Worm (Caenorhabditis elegans) whole organism, L4 larva: Measurements from ENCODE around the gene F01D5.8.

Source experiments
- F10B5.3 ChIP-seq: sonication (generic microtip); optimal IDR thresholded peaks from 2 replicates; lab custom pipeline; 2016; ENCODE audit warnings: mild to moderate bottlenecking, missing genetic modification characterization, missing compliant biosample characterization
- F37D6.2 ChIP-seq: sonication (generic microtip); optimal IDR thresholded peaks from 2 replicates; lab custom pipeline; 2016; ENCODE audit warnings: mild to moderate bottlenecking, missing genetic modification characterization, missing compliant biosample characterization
- F44E2.7 ChIP-seq: fragments of 200-800 bp; sonication (Bioruptor generic); IDR thresholded peaks from 2 replicates; pipeline ENCODE4 v2.1.2; 2022; ENCODE audit warnings: missing genetic modification characterization, missing compliant biosample characterization
- Y48G9A.11 ChIP-seq: fragments of 200-800 bp; sonication (Bioruptor generic); IDR thresholded peaks from 2 replicates; pipeline ENCODE4 v1.3.6; 2022; ENCODE audit warnings: missing genetic modification reagents, missing genetic modification characterization, missing compliant biosample characterization
- Y5F2A.4 ChIP-seq: fragments of 200-800 bp; sonication (Bioruptor generic); optimal IDR thresholded peaks from 2 replicates; lab custom pipeline; 2018; ENCODE audit warnings: mild to moderate bottlenecking, missing genetic modification characterization, missing compliant biosample characterization
- arid-1 ChIP-seq: fragments of 200-800 bp; sonication (Bioruptor generic); conservative IDR thresholded peaks from 2 replicates; pipeline ENCODE4 v1.3.6; 2022; ENCODE audit warnings: missing genetic modification reagents, missing genetic modification characterization, missing compliant biosample characterization
- attf-4 ChIP-seq: sonication (generic microtip); optimal IDR thresholded peaks from 3 replicates; lab custom pipeline; 2017; ENCODE audit warnings: missing biosample characterization, missing genetic modification characterization
- ceh-20 ChIP-seq: fragments of 200-800 bp; sonication (Bioruptor generic); IDR thresholded peaks from 2 replicates; pipeline ENCODE4 v1.3.6; 2022; ENCODE audit warnings: missing genetic modification reagents, missing genetic modification characterization, missing compliant biosample characterization
- ceh-82 ChIP-seq: sonication (generic microtip); optimal IDR thresholded peaks from 2 replicates; lab custom pipeline; 2017; ENCODE audit warnings: missing biosample characterization, missing genetic modification characterization
- ces-1 ChIP-seq: fragments of 150-350 bp; sonication (generic microtip); optimal IDR thresholded peaks from 4 replicates; lab custom pipeline; 2014; ENCODE audit warnings: missing biosample characterization, missing genetic modification reagents, missing genetic modification characterization
- dmd-9 ChIP-seq: fragments of 200-800 bp; sonication (Bioruptor generic); IDR thresholded peaks from 2 replicates; pipeline ENCODE4 v1.3.6; 2022; ENCODE audit warnings: missing genetic modification reagents, missing genetic modification characterization, missing compliant biosample characterization
- dpl-1 ChIP-seq: fragments of 150-350 bp; optimal IDR thresholded peaks from 2 replicates; lab custom pipeline; 2014; ENCODE audit warnings: missing biosample characterization, missing genetic modification reagents, missing genetic modification characterization
- dve-1 ChIP-seq: sonication (generic microtip); optimal IDR thresholded peaks from 2 replicates; lab custom pipeline; 2017; ENCODE audit warnings: antibody characterized with exemption, mild to moderate bottlenecking, missing genetic modification characterization, missing compliant biosample characterization; ENCODE audit not compliant: insufficient read depth
- fkh-10 ChIP-seq: fragments of 150-350 bp; optimal IDR thresholded peaks from 2 replicates; lab custom pipeline; 2014; ENCODE audit warnings: missing biosample characterization, missing genetic modification reagents, missing genetic modification characterization
- gei-8 ChIP-seq: fragments of 200-800 bp; sonication (Bioruptor generic); optimal IDR thresholded peaks from 2 replicates; lab custom pipeline; 2018; ENCODE audit warnings: mild to moderate bottlenecking, missing genetic modification characterization, missing compliant biosample characterization
- hlh-11 ChIP-seq: fragments of 200-800 bp; sonication (Bioruptor generic); optimal IDR thresholded peaks from 2 replicates; lab custom pipeline; 2018; ENCODE audit warnings: mild to moderate bottlenecking, missing genetic modification characterization, missing compliant biosample characterization
- hmg-1.1 ChIP-seq: fragments of 200-800 bp; sonication (Bioruptor generic); IDR thresholded peaks from 2 replicates; pipeline ENCODE4 v1.3.6; 2022; ENCODE audit warnings: missing genetic modification reagents, missing genetic modification characterization, missing compliant biosample characterization
- lin-13 ChIP-seq: fragments of 150-350 bp; optimal IDR thresholded peaks from 2 replicates; lab custom pipeline; 2014; ENCODE audit warnings: missing biosample characterization, missing genetic modification reagents, missing genetic modification characterization
- lin-29 ChIP-seq: fragments of 200-800 bp; sonication (Bioruptor generic); IDR thresholded peaks from 2 replicates; pipeline ENCODE4 v1.3.6; 2022; ENCODE audit warnings: missing genetic modification reagents, missing genetic modification characterization, missing compliant biosample characterization
- lir-3 ChIP-seq: sonication (generic microtip); optimal IDR thresholded peaks from 2 replicates; lab custom pipeline; 2016; ENCODE audit warnings: mild to moderate bottlenecking, missing genetic modification characterization, missing compliant biosample characterization
- mdt-29 ChIP-seq: fragments of 200-800 bp; sonication (Bioruptor generic); IDR thresholded peaks from 2 replicates; pipeline ENCODE4 v1.3.6; 2022; ENCODE audit warnings: missing genetic modification reagents, missing genetic modification characterization, missing compliant biosample characterization
- mxl-2 ChIP-seq: fragments of 200-800 bp; sonication (Bioruptor generic); conservative IDR thresholded peaks from 2 replicates; pipeline ENCODE4 v1.3.6; 2022; ENCODE audit warnings: missing genetic modification reagents, missing genetic modification characterization, missing compliant biosample characterization
- nhr-10 ChIP-seq: fragments of 150-350 bp; optimal IDR thresholded peaks from 2 replicates; lab custom pipeline; 2014; ENCODE audit warnings: missing biosample characterization, missing genetic modification characterization
- nhr-111 ChIP-seq: fragments of 200-800 bp; sonication (Bioruptor generic); optimal IDR thresholded peaks from 2 replicates; lab custom pipeline; 2018; ENCODE audit warnings: mild to moderate bottlenecking, missing genetic modification characterization, missing compliant biosample characterization
- nhr-25 ChIP-seq: sonication (generic microtip); optimal IDR thresholded peaks from 2 replicates; lab custom pipeline; 2017; ENCODE audit warnings: missing genetic modification characterization, mild to moderate bottlenecking, missing compliant biosample characterization, antibody characterized with exemption, moderate library complexity, borderline replicate concordance; ENCODE audit not compliant: insufficient read depth
- nhr-28 ChIP-seq: fragments of 150-350 bp; optimal IDR thresholded peaks from 2 replicates; lab custom pipeline; 2014; ENCODE audit warnings: missing biosample characterization, missing genetic modification characterization
- nhr-77 ChIP-seq: fragments of 150-350 bp; optimal IDR thresholded peaks from 2 replicates; lab custom pipeline; 2014; ENCODE audit warnings: missing biosample characterization, missing genetic modification characterization
- pqm-1 ChIP-seq: sonication (generic microtip); optimal IDR thresholded peaks from 2 replicates; lab custom pipeline; 2017; ENCODE audit warnings: missing biosample characterization, missing genetic modification characterization
- rbr-2 ChIP-seq: sonication (generic microtip); optimal IDR thresholded peaks from 2 replicates; lab custom pipeline; 2016; ENCODE audit warnings: missing genotype, missing genetic modification characterization, missing compliant biosample characterization
- sdz-12 ChIP-seq: fragments of 200-800 bp; sonication (Bioruptor generic); optimal IDR thresholded peaks from 2 replicates; lab custom pipeline; 2018; ENCODE audit warnings: mild to moderate bottlenecking, missing genetic modification characterization, missing compliant biosample characterization
- set-16 ChIP-seq: fragments of 200-800 bp; sonication (Bioruptor generic); IDR thresholded peaks from 2 replicates; pipeline ENCODE4 v1.3.6; 2022; ENCODE audit warnings: missing genetic modification reagents, missing genetic modification characterization, missing compliant biosample characterization
- spr-3 ChIP-seq: fragments of 200-800 bp; sonication (Bioruptor generic); optimal IDR thresholded peaks from 2 replicates; lab custom pipeline; 2018; ENCODE audit warnings: mild to moderate bottlenecking, missing genetic modification characterization, missing compliant biosample characterization
- tra-1 ChIP-seq: fragments of 200-800 bp; sonication (Bioruptor generic); IDR thresholded peaks from 2 replicates; pipeline ENCODE4 v1.3.6; 2022; ENCODE audit warnings: missing genetic modification reagents, missing genetic modification characterization, missing compliant biosample characterization
- unc-62 ChIP-seq, 3 experiments: fragments of 150-350 bp in 1 of 3; sonication (generic microtip); optimal IDR thresholded peaks in 2 of 3; peaks in 1 of 3; 1 replicate in 1 of 3; 2 replicates in 2 of 3; lab custom pipeline; 2014 to 2017; ENCODE audit warnings: missing biosample characterization in 3 of 3, missing genetic modification characterization in 3 of 3, missing genetic modification reagents in 3 of 3, missing genotype in 1 of 3
- zfp-2 ChIP-seq: sonication (generic microtip); optimal IDR thresholded peaks from 2 replicates; lab custom pipeline; 2016; ENCODE audit warnings: mild to moderate bottlenecking, missing genetic modification characterization, missing compliant biosample characterization
- zip-11 ChIP-seq: fragments of 200-800 bp; sonication (Bioruptor generic); IDR thresholded peaks from 2 replicates; pipeline ENCODE4 v1.3.6; 2022; ENCODE audit warnings: missing genetic modification characterization, missing compliant biosample characterization

F01D5.8 gene

DNA sequence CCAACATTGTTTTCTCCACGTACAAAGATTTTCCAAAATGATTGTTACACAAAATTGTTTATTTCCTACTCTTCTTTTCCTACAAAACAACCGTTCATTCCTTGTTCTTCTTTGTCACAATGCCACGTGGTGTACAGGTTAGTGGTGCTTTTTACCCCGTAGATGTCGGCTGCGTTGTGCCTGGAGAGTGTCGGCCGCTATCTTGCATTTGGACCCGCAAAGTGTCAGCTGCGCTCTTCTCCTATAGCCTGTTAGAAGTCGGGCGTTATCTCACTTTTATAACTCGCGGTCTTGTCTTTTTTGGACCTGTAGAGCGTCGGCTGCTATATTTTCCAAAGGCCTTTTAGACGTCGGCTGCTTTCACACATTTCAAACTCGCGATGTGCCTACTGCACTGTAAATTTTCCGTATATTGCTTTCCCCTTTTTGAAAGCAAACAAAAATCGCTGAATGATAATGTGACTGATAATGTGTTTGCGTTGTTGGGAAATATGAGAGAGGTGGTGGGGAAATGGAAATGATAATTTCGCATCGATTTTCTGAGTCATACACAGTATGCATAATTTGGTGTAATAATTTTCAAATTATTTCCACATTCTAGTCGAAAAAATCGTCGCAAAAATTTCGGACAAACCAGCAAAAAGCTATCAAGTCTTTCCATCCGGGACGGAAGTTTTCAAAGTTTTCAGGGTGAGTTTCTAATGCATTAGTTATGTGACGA is at the start of gene F01D5.8 (continued):
- TF ChIP-seq unc-62 (GFP tag; optimal IDR thresholded peaks at IDR 0.05 in 1 of 2; lab: Kevin White, UChicago) (peak in 1 of 2 experiments; percentile 58), unc-62 (tag; optimal IDR thresholded peaks at IDR 0.05; lab: Kevin White, UChicago) (no peak), nhr-28 (tag; lab: Kevin White, UChicago) (peak; percentile 41), hlh-11 (peak; percentile 7), F37D6.2 (no peak), ces-1 (GFP tag; lab: Kevin White, UChicago) (no peak), dve-1 (tag; lab: Kevin White, UChicago) (peak; percentile 4)

ce11 chrII:13961567-13961966 is 48.9 kb upstream of the F01D5.8 start:
- peak; percentile 54; the same call in 1 of the 2 replicates for TF ChIP-seq set-16 (GFP tag; lab: Robert Waterston, UW)
- no peak for TF ChIP-seq ceh-20 (GFP tag; lab: Robert Waterston, UW)
- TF ChIP-seq, all 104 proteins: peak for 1

ce11 chrII:13962319-13962718 is 48.2 kb upstream of the F01D5.8 start, which contains the start of gene rpi-1:
rpi-1 (minus strand) TSS chrII:13962419.
- TF ChIP-seq dmd-9 (GFP tag; lab: Robert Waterston, UW) = no peak
- no peak for TF ChIP-seq lin-13 (GFP tag; lab: Kevin White, UChicago)
- TF ChIP-seq F10B5.3 (tag; lab: Kevin White, UChicago) = no peak
- no peak for TF ChIP-seq Y48G9A.11 (GFP tag; lab: Robert Waterston, UW)
- TF ChIP-seq attf-4 = no peak
- TF ChIP-seq lin-29 = no peak
- no peak for TF ChIP-seq rbr-2 (tag; lab: Kevin White, UChicago)
- no peak for TF ChIP-seq nhr-25 (tag; lab: Kevin White, UChicago)
- no peak for TF ChIP-seq hmg-1.1 (GFP tag; lab: Robert Waterston, UW)
- TF ChIP-seq, all 104 proteins: peak for 0

ce11 chrII:13964325-13964724 is 46.2 kb upstream of the F01D5.8 start:
- TF ChIP-seq F44E2.7 (GFP tag; lab: Robert Waterston, UW) = no peak
- TF ChIP-seq lir-3 (tag; lab: Kevin White, UChicago) = no peak
- no peak for TF ChIP-seq fkh-10 (GFP tag; lab: Kevin White, UChicago)
- no peak for TF ChIP-seq ces-1 (GFP tag; lab: Kevin White, UChicago)
- no peak for TF ChIP-seq gei-8 (GFP tag; lab: Kevin White, UChicago)
- TF ChIP-seq mxl-2 = no peak
- no peak for TF ChIP-seq spr-3 (GFP tag; lab: Kevin White, UChicago)
- TF ChIP-seq zip-11 = no peak
- TF ChIP-seq dve-1 (tag; lab: Kevin White, UChicago) = no peak
- TF ChIP-seq nhr-77 (tag; lab: Kevin White, UChicago) = no peak
- no peak for TF ChIP-seq tra-1 (GFP tag; lab: Robert Waterston, UW)
- TF ChIP-seq attf-4 = no peak
- no peak for TF ChIP-seq Y5F2A.4 (GFP tag; lab: Kevin White, UChicago)
- TF ChIP-seq arid-1 (GFP tag; lab: Robert Waterston, UW) = no peak
- no peak for TF ChIP-seq pqm-1 (tag; lab: Kevin White, UChicago)
- TF ChIP-seq rbr-2 (tag; lab: Kevin White, UChicago) = no peak

DNA sequence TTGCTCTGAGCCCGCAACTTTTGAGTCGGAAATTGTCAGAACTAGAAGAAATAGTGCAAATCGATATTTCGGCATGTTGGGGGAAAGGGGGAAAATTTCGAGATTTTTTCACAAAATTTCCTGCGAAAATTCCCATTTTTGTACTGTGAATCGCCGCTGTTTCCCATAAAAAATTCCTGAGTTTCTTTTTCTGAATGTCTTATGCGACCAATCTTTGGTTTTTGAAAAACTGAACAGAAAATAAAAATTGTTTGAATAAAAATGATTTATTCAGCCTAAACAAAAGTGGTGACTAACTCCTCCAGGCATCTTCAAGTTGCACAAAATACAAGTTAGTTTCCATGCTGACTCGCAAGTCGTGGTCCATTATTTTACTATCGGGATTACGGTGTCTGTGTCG is 44.3 kb upstream of the F01D5.8 start, which contains the start of gene W07G1.7:
Gene W07G1.7, minus strand, starts transcription at position 101 of the 400 bp plus-strand sequence.
- no peak for TF ChIP-seq F44E2.7 (GFP tag; lab: Robert Waterston, UW)
- no peak for TF ChIP-seq sdz-12 (GFP tag; lab: Kevin White, UChicago)
- no peak for TF ChIP-seq lin-29
- no peak for TF ChIP-seq nhr-10 (tag; lab: Kevin White, UChicago)
- TF ChIP-seq dpl-1 (GFP tag; lab: Kevin White, UChicago) = no peak
- TF ChIP-seq mdt-29 = no peak
- TF ChIP-seq nhr-111 = no peak
- no peak for TF ChIP-seq ceh-82 (tag; lab: Kevin White, UChicago)
- no peak for TF ChIP-seq zfp-2 (tag; lab: Kevin White, UChicago)
